Worm (Caenorhabditis elegans): ENCODE measurements around the gene F28H6.4.

Gene F28H6.4

DNA sequence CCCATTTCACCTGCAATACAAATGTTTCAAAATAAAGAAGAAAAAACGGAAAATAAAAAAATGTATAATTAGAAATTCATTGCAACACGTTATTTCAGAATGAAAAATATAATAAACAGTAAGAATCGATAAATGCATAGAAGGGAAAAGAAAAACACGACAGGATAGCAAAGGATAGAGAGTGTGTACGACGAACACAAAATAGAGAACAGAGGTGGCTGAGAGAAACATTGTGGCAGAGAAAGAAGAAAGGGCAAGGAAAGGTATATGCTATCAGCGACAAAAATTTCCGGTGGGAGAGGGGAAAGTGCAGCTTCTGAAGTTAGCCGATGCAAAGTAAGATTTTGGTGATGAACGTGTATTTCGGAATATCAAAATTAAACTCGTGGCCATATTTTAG, 1.8 kb upstream of the F28H6.4 start, which contains the start of gene F28H6.6:
TSS of gene F28H6.6 (minus strand) at position 10 of the 400 bp plus-strand sequence.
- TF ChIP-seq ceh-14 (tag; optimal IDR thresholded peaks at IDR 0.05) = no peak
- TF ChIP-seq nhr-232 (tag; optimal IDR thresholded peaks at IDR 0.05) = no peak
- TF ChIP-seq zip-5 (tag; optimal IDR thresholded peaks at IDR 0.05) = no peak
- TF ChIP-seq ceh-19 (GFP tag; optimal IDR thresholded peaks at IDR 0.05) = no peak
- no peak for TF ChIP-seq K09A11.1 (tag; optimal IDR thresholded peaks at IDR 0.05; ENCODE audit: insufficient read depth)
- no peak for TF ChIP-seq nhr-11 (tag; optimal IDR thresholded peaks at IDR 0.05)
- TF ChIP-seq F13H6.1 (tag; optimal IDR thresholded peaks at IDR 0.05) = no peak
- TF ChIP-seq ahr-1 (tag; optimal IDR thresholded peaks at IDR 0.05) = no peak
- TF ChIP-seq unc-86 (tag; optimal IDR thresholded peaks at IDR 0.05) = no peak
- no peak for TF ChIP-seq ttx-3 (tag; optimal IDR thresholded peaks at IDR 0.05)
- no peak for TF ChIP-seq pros-1 (tag; optimal IDR thresholded peaks at IDR 0.05)
- no peak for TF ChIP-seq ceh-31 (tag; optimal IDR thresholded peaks at IDR 0.05)
- TF ChIP-seq ceh-9 (tag; optimal IDR thresholded peaks at IDR 0.05) = no peak
- no peak for TF ChIP-seq tbx-2 (tag; optimal IDR thresholded peaks at IDR 0.05)
- TF ChIP-seq madf-2 (tag; optimal IDR thresholded peaks at IDR 0.05) = no peak
- TF ChIP-seq dmd-4 (tag; optimal IDR thresholded peaks at IDR 0.05; ENCODE audit: borderline replicate concordance) = no peak

DNA sequence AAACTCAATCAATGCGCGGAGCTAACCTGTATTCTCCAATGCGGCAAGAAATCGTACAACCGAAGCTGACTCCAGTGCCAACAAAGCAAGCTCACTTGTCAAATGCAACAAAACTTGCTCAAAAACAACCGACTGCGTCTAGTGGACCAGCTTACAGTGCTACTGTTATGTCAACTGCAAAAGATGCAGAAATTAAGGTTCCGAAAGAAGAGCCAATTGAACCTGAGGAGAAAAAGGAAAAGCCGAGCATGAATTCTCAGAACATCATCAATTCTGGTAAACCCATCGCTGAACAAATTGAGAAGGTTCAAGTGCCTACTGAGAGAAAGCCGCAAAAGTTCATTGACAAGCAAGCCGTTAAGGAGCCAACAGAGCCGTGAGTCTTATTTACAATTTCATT, 3.8 kb downstream of the F28H6.4 start:
- TF ChIP-seq gmeb-2 (tag; optimal IDR thresholded peaks at IDR 0.05) (no peak), ceh-34 (tag; optimal IDR thresholded peaks at IDR 0.05) (no peak), ceh-18 (tag; optimal IDR thresholded peaks at IDR 0.05) (no peak), ceh-24 (tag; optimal IDR thresholded peaks at IDR 0.05) (no peak), ref-2 (tag; optimal IDR thresholded peaks at IDR 0.05) (no peak), zip-5 (tag; optimal IDR thresholded peaks at IDR 0.05) (no peak), ceh-6 (GFP tag; optimal IDR thresholded peaks at IDR 0.05) (no peak), C38D4.7 (GFP tag; optimal IDR thresholded peaks at IDR 0.05) (no peak), hlh-30 (tag; optimal IDR thresholded peaks at IDR 0.05; ENCODE audit: insufficient read depth) (no peak)

- TF ChIP-seq ceh-22 (tag; optimal IDR thresholded peaks at IDR 0.05) (no peak), hlh-13 (GFP tag; optimal IDR thresholded peaks at IDR 0.05) (no peak)
Observed at ce11 chrX:14132677-14133076, 5.0 kb downstream of the F28H6.4 start.

- TF ChIP-seq ceh-19 (GFP tag; optimal IDR thresholded peaks at IDR 0.05) = no peak
- no peak for TF ChIP-seq ceh-14 (tag; optimal IDR thresholded peaks at IDR 0.05)
Observed at ce11 chrX:14134244-14134643, 6.6 kb downstream of the F28H6.4 start, which contains the start of gene F28H6.8. F28H6.8 (minus strand) TSS chrX:14134344.

DNA sequence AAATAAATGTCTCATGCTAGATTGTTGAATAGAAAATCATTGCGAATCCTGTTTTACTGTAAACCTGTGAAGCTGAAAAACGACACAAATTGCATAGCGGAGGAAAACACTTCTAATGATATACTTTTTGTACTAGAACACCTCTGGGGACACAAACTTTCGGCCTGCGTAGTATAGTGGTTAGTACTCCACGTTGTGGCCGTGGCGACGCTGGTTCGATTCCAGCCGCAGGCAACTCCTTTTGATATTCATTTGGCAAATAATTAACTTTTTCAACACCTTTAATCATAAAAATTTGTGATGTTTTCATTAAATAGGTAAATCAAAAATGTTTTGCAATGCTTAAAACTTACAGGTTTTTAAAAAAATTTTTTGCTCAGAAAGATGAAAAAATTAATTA, 7.2 kb downstream of the F28H6.4 start:
- TF ChIP-seq hlh-15 (tag; optimal IDR thresholded peaks at IDR 0.05) (no peak), ceh-18 (tag; optimal IDR thresholded peaks at IDR 0.05) (no peak)

ce11 chrX:14140040-14140439, 12.4 kb downstream of the F28H6.4 start, which contains the start of gene nkat-1:
nkat-1 (minus strand) TSS chrX:14140140.
- TF ChIP-seq ceh-45 (GFP tag; IDR thresholded peaks at IDR 0.05) (no peak), ceh-18 (tag; optimal IDR thresholded peaks at IDR 0.05) (no peak), ceh-9 (tag; optimal IDR thresholded peaks at IDR 0.05) (no peak), ref-2 (tag; optimal IDR thresholded peaks at IDR 0.05) (no peak), unc-3 (GFP tag; conservative IDR thresholded peaks at IDR 0.05) (no peak), unc-3 (tag; optimal IDR thresholded peaks at IDR 0.05) (no peak), fkh-10 (GFP tag; optimal IDR thresholded peaks at IDR 0.05) (no peak), pqm-1 (tag; optimal IDR thresholded peaks at IDR 0.05) (no peak), rnt-1 (tag; optimal IDR thresholded peaks at IDR 0.05) (no peak), ceh-22 (tag; optimal IDR thresholded peaks at IDR 0.05) (no peak), dve-1 (tag; optimal IDR thresholded peaks at IDR 0.05) (no peak), madf-2 (tag; optimal IDR thresholded peaks at IDR 0.05) (no peak), K09A11.1 (tag; optimal IDR thresholded peaks at IDR 0.05; ENCODE audit: insufficient read depth) (no peak), pha-2 (tag; optimal IDR thresholded peaks at IDR 0.05) (no peak), elt-4 (tag; optimal IDR thresholded peaks at IDR 0.05) (no peak), unc-42 (tag; optimal IDR thresholded peaks at IDR 0.05) (no peak), lim-6 (tag; optimal IDR thresholded peaks at IDR 0.05) (no peak), zip-5 (tag; optimal IDR thresholded peaks at IDR 0.05) (no peak), tbx-7 (tag; optimal IDR thresholded peaks at IDR 0.05) (no peak), fkh-6 (tag; optimal IDR thresholded peaks at IDR 0.05) (no peak)

Measured in whole organism, late embryonic.